Worm (Caenorhabditis elegans) whole organism, L3 larva: ENCODE data around the gene T05H4.3.

Source experiments
- ZK546.5 ChIP-seq: sonication (generic microtip); optimal IDR thresholded peaks from 2 replicates; lab custom pipeline; 2017; ENCODE audit warnings: missing biosample characterization, missing genetic modification characterization
- aly-2 ChIP-seq: fragments of 150-350 bp; optimal IDR thresholded peaks from 2 replicates; lab custom pipeline; 2014; ENCODE audit warnings: missing biosample characterization, missing genetic modification characterization
- ama-1 ChIP-seq: fragments of 150-350 bp; optimal IDR thresholded peaks from 2 replicates; lab custom pipeline; 2018
- ceh-82 ChIP-seq: fragments of 150-350 bp; optimal IDR thresholded peaks from 2 replicates; lab custom pipeline; 2014; ENCODE audit warnings: missing biosample characterization, missing genetic modification characterization
- daf-12 ChIP-seq: fragments of 150-350 bp; optimal IDR thresholded peaks from 2 replicates; lab custom pipeline; 2014; ENCODE audit warnings: missing biosample characterization, missing genetic modification reagents, missing genetic modification characterization
- egl-27 ChIP-seq: sonication (generic microtip); optimal IDR thresholded peaks from 4 replicates; lab custom pipeline; 2017; ENCODE audit warnings: missing biosample characterization, missing genetic modification reagents, missing genetic modification characterization
- elt-2 ChIP-seq: sonication (generic microtip); optimal IDR thresholded peaks from 2 replicates; lab custom pipeline; 2016; ENCODE audit warnings: missing genetic modification reagents, mild to moderate bottlenecking, missing genetic modification characterization, missing compliant biosample characterization
- elt-3 ChIP-seq, 3 experiments: fragments of 150-350 bp in 1 of 3; sonication (generic microtip) in 2 of 3; optimal IDR thresholded peaks; 2 replicates in 2 of 3; 4 replicates in 1 of 3; lab custom pipeline; 2014 to 2017; ENCODE audit warnings: missing biosample characterization in 3 of 3, missing genetic modification characterization in 3 of 3
- eor-1 ChIP-seq, 2 experiments: fragments of 150-350 bp; optimal IDR thresholded peaks; 2 replicates each; lab custom pipeline; 2014 to 2018; ENCODE audit warnings: missing biosample characterization in 2 of 2, missing genetic modification characterization in 2 of 2
- fkh-10 ChIP-seq: sonication (generic microtip); optimal IDR thresholded peaks from 2 replicates; lab custom pipeline; 2017; ENCODE audit warnings: missing biosample characterization, missing genetic modification reagents, missing genetic modification characterization
- fkh-2 ChIP-seq: fragments of 150-350 bp; optimal IDR thresholded peaks from 2 replicates; lab custom pipeline; 2014; ENCODE audit warnings: missing biosample characterization, missing genetic modification reagents, missing genetic modification characterization
- hmg-11 ChIP-seq: sonication (generic microtip); optimal IDR thresholded peaks from 2 replicates; lab custom pipeline; 2016; ENCODE audit warnings: missing genetic modification characterization, missing compliant biosample characterization
- jun-1 ChIP-seq: fragments of 150-350 bp; optimal IDR thresholded peaks from 2 replicates; lab custom pipeline; 2014; ENCODE audit warnings: missing biosample characterization, missing genetic modification reagents, missing genetic modification characterization
- lin-39 ChIP-seq: fragments of 150-350 bp; optimal IDR thresholded peaks from 2 replicates; lab custom pipeline; 2018; ENCODE audit warnings: missing biosample characterization, missing genetic modification reagents, missing genetic modification characterization
- lsy-12 ChIP-seq: sonication (generic microtip); optimal IDR thresholded peaks from 2 replicates; lab custom pipeline; 2016; ENCODE audit warnings: mild to moderate bottlenecking, missing genetic modification characterization, missing compliant biosample characterization
- mdl-1 ChIP-seq: fragments of 150-350 bp; optimal IDR thresholded peaks from 2 replicates; lab custom pipeline; 2014; ENCODE audit warnings: missing biosample characterization, missing genetic modification characterization
- mml-1 ChIP-seq: fragments of 150-350 bp; sonication (generic microtip); optimal IDR thresholded peaks from 3 replicates; lab custom pipeline; 2014; ENCODE audit warnings: missing biosample characterization, missing genetic modification characterization
- nfya-1 ChIP-seq: sonication (generic microtip); optimal IDR thresholded peaks from 2 replicates; lab custom pipeline; 2017; ENCODE audit warnings: missing genetic modification characterization, mild to moderate bottlenecking, missing compliant biosample characterization, antibody characterized with exemption, moderate library complexity; ENCODE audit not compliant: insufficient read depth
- nhr-11 ChIP-seq: fragments of 150-350 bp; optimal IDR thresholded peaks from 2 replicates; lab custom pipeline; 2014; ENCODE audit warnings: missing biosample characterization, missing genetic modification characterization
- nhr-23 ChIP-seq: fragments of 150-350 bp; optimal IDR thresholded peaks from 2 replicates; lab custom pipeline; 2014; ENCODE audit warnings: missing biosample characterization, missing genetic modification reagents, missing genetic modification characterization
- nhr-237 ChIP-seq: fragments of 150-350 bp; optimal IDR thresholded peaks from 2 replicates; lab custom pipeline; 2014; ENCODE audit warnings: missing biosample characterization, missing genetic modification characterization
- nhr-76 ChIP-seq: fragments of 150-350 bp; sonication (generic microtip); optimal IDR thresholded peaks from 5 replicates; lab custom pipeline; 2014; ENCODE audit warnings: missing biosample characterization, missing genetic modification characterization
- nhr-77 ChIP-seq: fragments of 150-350 bp; optimal IDR thresholded peaks from 2 replicates; lab custom pipeline; 2014; ENCODE audit warnings: missing biosample characterization, missing genetic modification characterization
- pha-4 ChIP-seq: fragments of 150-350 bp; optimal IDR thresholded peaks from 2 replicates; lab custom pipeline; 2014; ENCODE audit warnings: missing biosample characterization, missing genetic modification reagents, missing genetic modification characterization
- pqm-1 ChIP-seq: fragments of 150-350 bp; optimal IDR thresholded peaks from 2 replicates; lab custom pipeline; 2017; ENCODE audit warnings: missing biosample characterization, missing genetic modification characterization, inconsistent platforms
- skn-1 ChIP-seq: fragments of 150-350 bp; optimal IDR thresholded peaks from 2 replicates; lab custom pipeline; 2014; ENCODE audit warnings: missing biosample characterization, missing genetic modification characterization
- snpc-4 ChIP-seq: fragments of 150-350 bp; optimal IDR thresholded peaks from 2 replicates; lab custom pipeline; 2014; ENCODE audit warnings: missing biosample characterization, missing genetic modification characterization
- tbx-2 ChIP-seq: sonication (generic microtip); optimal IDR thresholded peaks from 2 replicates; lab custom pipeline; 2016; ENCODE audit warnings: mild to moderate bottlenecking, missing genetic modification characterization, missing compliant biosample characterization
- zag-1 ChIP-seq: fragments of 150-350 bp; optimal IDR thresholded peaks from 2 replicates; lab custom pipeline; 2014; ENCODE audit warnings: missing biosample characterization, missing genetic modification characterization
- ztf-11 ChIP-seq: fragments of 150-350 bp; optimal IDR thresholded peaks from 2 replicates; lab custom pipeline; 2014; ENCODE audit warnings: missing biosample characterization, missing genetic modification characterization
- ztf-4 ChIP-seq: fragments of 150-350 bp; optimal IDR thresholded peaks from 2 replicates; lab custom pipeline; 2014; ENCODE audit warnings: missing biosample characterization, missing genetic modification characterization

T05H4.3 gene

DNA sequence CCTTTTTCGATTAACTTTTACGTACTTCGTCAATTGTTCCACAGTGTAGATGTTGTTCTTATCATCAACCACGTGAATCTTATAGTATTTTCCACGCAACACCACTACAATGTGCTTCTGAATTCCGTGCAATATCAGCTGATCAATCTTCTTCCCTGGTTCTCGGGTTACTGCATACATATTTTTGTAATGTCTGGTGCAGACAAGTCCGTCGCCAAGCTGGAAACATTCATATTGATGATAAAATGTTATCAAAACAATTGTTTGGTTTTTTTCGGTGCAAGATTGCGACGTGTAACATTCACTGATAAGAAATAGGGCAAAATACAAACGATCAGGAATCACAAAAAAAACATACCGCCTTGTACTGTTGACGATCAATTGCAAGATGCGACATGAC is 50.4 kb downstream of the T05H4.3 start:
- TF ChIP-seq nhr-76 (tag; lab: Kevin White, UChicago) (no peak), skn-1 (peak; percentile 7), pqm-1 (tag; lab: Kevin White, UChicago) (peak; percentile 33), fkh-2 (no peak), elt-2 (tag; lab: Kevin White, UChicago) (peak; percentile 87), ceh-82 (tag; lab: Kevin White, UChicago) (no peak), nfya-1 (tag; lab: Kevin White, UChicago) (no peak), eor-1 (tag; optimal IDR thresholded peaks at IDR 0.05; lab: Kevin White, UChicago) (no peak), ZK546.5 (tag; lab: Kevin White, UChicago) (no peak), ama-1 (lab: Kevin White, UChicago) (no peak), nhr-11 (tag; lab: Kevin White, UChicago) (no peak)

DNA sequence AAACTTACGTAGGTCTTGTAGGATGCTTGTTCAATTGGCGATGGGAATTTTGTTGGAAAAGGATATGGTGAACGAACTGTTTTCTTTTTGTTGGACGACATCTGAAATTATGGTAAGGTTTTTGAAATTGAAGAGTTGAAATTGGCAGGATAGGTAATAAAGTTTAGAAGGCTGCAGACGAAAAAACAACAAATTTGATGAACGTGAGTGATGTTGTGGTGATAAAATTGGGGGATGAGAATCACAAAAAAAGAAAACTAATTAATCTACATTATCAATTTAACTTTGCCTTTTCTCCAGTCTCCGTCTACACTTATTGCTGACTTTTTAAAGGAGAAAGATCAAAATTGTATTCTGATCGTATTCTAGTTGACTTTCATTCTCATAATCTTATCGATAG is 51.7 kb downstream of the T05H4.3 start, which contains the start of gene cpt-6:
TSS of gene cpt-6 (minus strand) at position 101 of the 400 bp plus-strand sequence.
- TF ChIP-seq snpc-4 (tag; lab: Kevin White, UChicago) (no peak), nhr-11 (tag; lab: Kevin White, UChicago) (no peak), tbx-2 (no peak), daf-12 (tag; lab: Kevin White, UChicago) (no peak), nhr-23 (tag; lab: Kevin White, UChicago) (no peak)
- TF ChIP-seq, all 47 proteins: peak for 0

DNA sequence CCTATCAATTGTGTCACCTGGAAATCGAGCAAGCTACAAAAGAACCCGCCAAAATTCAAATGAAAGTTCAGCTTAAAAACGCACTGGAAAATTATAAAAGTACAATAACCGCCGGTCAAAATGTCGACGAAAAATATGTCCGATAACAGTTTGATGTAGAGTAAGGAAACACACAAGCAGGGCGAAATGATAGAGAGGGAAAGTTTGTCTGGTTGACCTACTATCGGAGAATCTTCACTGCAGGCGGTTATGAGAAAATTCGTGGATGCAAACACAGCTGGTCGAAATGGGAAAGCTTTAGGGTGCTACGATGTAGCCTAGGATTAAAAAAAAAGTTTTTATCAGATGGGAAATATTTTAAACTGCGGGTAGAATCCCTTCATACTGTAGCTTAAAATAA is 53.2 kb downstream of the T05H4.3 start:
- no peak for TF ChIP-seq mml-1 (tag; lab: Kevin White, UChicago)
- no peak for TF ChIP-seq zag-1 (tag; lab: Kevin White, UChicago)
- TF ChIP-seq lsy-12 (tag; lab: Kevin White, UChicago): no peak
- TF ChIP-seq eor-1 (tag; optimal IDR thresholded peaks at IDR 0.05; lab: Kevin White, UChicago): no peak
- TF ChIP-seq, all 47 proteins: peak for 0

DNA sequence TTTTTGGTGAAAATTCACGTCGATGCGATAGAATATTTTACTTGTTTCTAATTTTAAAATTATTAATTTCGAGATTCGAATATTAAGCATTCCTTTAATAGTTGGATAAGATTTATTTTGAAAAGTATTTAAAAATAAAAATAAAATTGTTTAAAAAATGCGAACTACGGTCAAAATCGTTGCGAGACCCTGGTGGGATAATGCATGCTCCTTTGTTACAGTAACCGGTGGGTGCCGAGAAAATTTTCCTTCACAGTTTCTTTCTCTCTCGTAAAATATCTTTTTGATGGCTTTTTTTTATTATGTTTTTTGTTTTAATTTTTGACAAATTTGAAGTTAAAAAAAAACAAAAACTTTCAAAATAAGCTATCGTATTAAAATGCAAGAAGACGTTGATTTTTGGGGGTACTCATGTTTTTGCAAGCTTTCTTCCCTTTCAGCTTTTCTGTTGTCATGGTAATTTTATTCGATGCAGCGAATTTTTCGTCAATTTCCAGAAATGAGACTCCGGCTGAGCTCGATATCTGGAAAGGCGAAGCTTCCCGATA is 54.5 kb downstream of the T05H4.3 start, which contains the start of gene dgtr-1:
TSS of gene dgtr-1 (plus strand) at position 498 of the 548 bp plus-strand sequence.
- TF ChIP-seq snpc-4 (tag; lab: Kevin White, UChicago): no peak
- TF ChIP-seq zag-1 (tag; lab: Kevin White, UChicago): no peak
- TF ChIP-seq egl-27 (tag; lab: Kevin White, UChicago): no peak
- TF ChIP-seq lin-39 (tag; lab: Kevin White, UChicago): no peak
- no peak for TF ChIP-seq nhr-237 (tag; lab: Kevin White, UChicago)
- no peak for TF ChIP-seq ztf-4
- no peak for TF ChIP-seq fkh-10
- TF ChIP-seq jun-1 (tag; lab: Kevin White, UChicago): no peak
- TF ChIP-seq nhr-23 (tag; lab: Kevin White, UChicago): no peak
- TF ChIP-seq mdl-1 (tag; lab: Kevin White, UChicago): no peak
- no peak for TF ChIP-seq skn-1
- TF ChIP-seq ZK546.5 (tag; lab: Kevin White, UChicago): no peak
- no peak for TF ChIP-seq aly-2 (tag; lab: Kevin White, UChicago)
- no peak for TF ChIP-seq nhr-11 (tag; lab: Kevin White, UChicago)
- no peak for TF ChIP-seq elt-3 (tag; optimal IDR thresholded peaks at IDR 0.05; lab: Kevin White, UChicago)
- TF ChIP-seq mml-1 (tag; lab: Kevin White, UChicago): no peak
- no peak for TF ChIP-seq hmg-11 (tag; lab: Kevin White, UChicago)
- TF ChIP-seq ztf-11: no peak
- TF ChIP-seq nhr-77: no peak
- TF ChIP-seq pha-4 (tag; lab: Kevin White, UChicago): no peak
